Worm (Caenorhabditis elegans) whole organism, dauer: ENCODE measurements around the gene col-138.

ENCODE experiments used
- unc-62 ChIP-seq: sonication (generic microtip); optimal IDR thresholded peaks from 2 replicates; lab custom pipeline; 2017; ENCODE audit warnings: missing biosample characterization, missing genetic modification reagents, missing genetic modification characterization

The col-138 gene

ce11 chrIV:17183629-17184028 is at the start of gene col-138:
col-138 (minus strand) TSS chrIV:17183729.
- no peak for TF ChIP-seq unc-62 (GFP tag; lab: Kevin White, UChicago)

ce11 chrIV:17232899-17233298 is 49.4 kb upstream of the col-138 start:
- TF ChIP-seq unc-62 (GFP tag; lab: Kevin White, UChicago) = no peak

ce11 chrIV:17230958-17231357 is 47.4 kb upstream of the col-138 start, which contains the start of gene npr-32:
npr-32 (minus strand) TSS chrIV:17231058.
- no peak for TF ChIP-seq unc-62 (GFP tag; lab: Kevin White, UChicago)

- TF ChIP-seq unc-62 (GFP tag; lab: Kevin White, UChicago) = no peak
Observed at ce11 chrIV:17223474-17223873, 39.9 kb upstream of the col-138 start, which contains the start of gene Y116A8B.4. Y116A8B.4 (plus strand) TSS chrIV:17223774.

ce11 chrIV:17216048-17216447 is 32.5 kb upstream of the col-138 start, which contains the start of gene Y116A8B.1:
Y116A8B.1 (plus strand) TSS chrIV:17216348.
- no peak for TF ChIP-seq unc-62 (GFP tag; lab: Kevin White, UChicago)

- TF ChIP-seq unc-62 (GFP tag; lab: Kevin White, UChicago) = no peak
Observed at ce11 chrIV:17215070-17215469, 31.5 kb upstream of the col-138 start.

ce11 chrIV:17210754-17211153 is 27.2 kb upstream of the col-138 start:
- TF ChIP-seq unc-62 (GFP tag; lab: Kevin White, UChicago) = no peak

- TF ChIP-seq unc-62 (GFP tag; lab: Kevin White, UChicago) = no peak
Observed at ce11 chrIV:17209309-17209708, 25.8 kb upstream of the col-138 start.

ce11 chrIV:17207864-17208263 is 24.3 kb upstream of the col-138 start:
- no peak for TF ChIP-seq unc-62 (GFP tag; lab: Kevin White, UChicago)

- no peak for TF ChIP-seq unc-62 (GFP tag; lab: Kevin White, UChicago)
Observed at ce11 chrIV:17206745-17207144, 23.2 kb upstream of the col-138 start, which contains the start of gene cnnm-1. cnnm-1 (minus strand) TSS chrIV:17206845.

- no peak for TF ChIP-seq unc-62 (GFP tag; lab: Kevin White, UChicago)
Observed at ce11 chrIV:17199706-17200105, 16.2 kb upstream of the col-138 start.

- no peak for TF ChIP-seq unc-62 (GFP tag; lab: Kevin White, UChicago)
Observed at ce11 chrIV:17193491-17193890, 10.0 kb upstream of the col-138 start.

- TF ChIP-seq unc-62 (GFP tag; lab: Kevin White, UChicago) = no peak
Observed at ce11 chrIV:17191791-17192190, 8.3 kb upstream of the col-138 start, which contains the start of gene flp-17. flp-17 (minus strand) TSS chrIV:17191891.

- TF ChIP-seq unc-62 (GFP tag; lab: Kevin White, UChicago) = no peak
Observed at ce11 chrIV:17189193-17189592, 5.7 kb upstream of the col-138 start.

- TF ChIP-seq unc-62 (GFP tag; lab: Kevin White, UChicago) = no peak
Observed at ce11 chrIV:17183032-17183608, 409 bp downstream of the col-138 start.

- no peak for TF ChIP-seq unc-62 (GFP tag; lab: Kevin White, UChicago)
Observed at ce11 chrIV:17179565-17179964, 4.0 kb downstream of the col-138 start.

ce11 chrIV:17179071-17179470 is 4.5 kb downstream of the col-138 start:
- TF ChIP-seq unc-62 (GFP tag; lab: Kevin White, UChicago) = no peak
